Fruit fly (Drosophila melanogaster) whole organism, wandering third instar larva: ENCODE measurements around the gene CG16719.

Source experiments
- Abd-B ChIP-seq: fragments of >200 bp; optimal IDR thresholded peaks from 2 replicates; lab custom pipeline; 2017; ENCODE audit warnings: missing biosample characterization, missing genetic modification characterization
- CG9705 ChIP-seq: fragments of 200-800 bp; sonication (Bioruptor generic); optimal IDR thresholded peaks from 2 replicates; lab custom pipeline; 2018; ENCODE audit warnings: missing biosample characterization, mild to moderate bottlenecking, missing genetic modification characterization
- CrebA ChIP-seq: fragments of 200-800 bp; sonication (Bioruptor generic); optimal IDR thresholded peaks from 2 replicates; lab custom pipeline; 2016; ENCODE audit warnings: missing biosample characterization, mild to moderate bottlenecking, missing genetic modification characterization, borderline replicate concordance
- Dfd ChIP-seq: fragments of >200 bp; optimal IDR thresholded peaks from 2 replicates; lab custom pipeline; 2017; ENCODE audit warnings: missing biosample characterization, missing genetic modification characterization
- Dif ChIP-seq: fragments of 200-275, 200-300 bp; sonication (Bioruptor generic); optimal IDR thresholded peaks from 2 replicates; lab custom pipeline; 2018; ENCODE audit warnings: missing biosample characterization, missing genetic modification characterization; ENCODE audit not compliant: partially characterized antibody
- GATAd ChIP-seq: sonication (Bioruptor generic); optimal IDR thresholded peaks from 2 replicates; lab custom pipeline; 2016; ENCODE audit warnings: missing biosample characterization, missing genetic modification characterization
- Hnf4 ChIP-seq: fragments of 200-800 bp; sonication (Bioruptor generic); optimal IDR thresholded peaks from 2 replicates; lab custom pipeline; 2016; ENCODE audit warnings: missing biosample characterization, mild to moderate bottlenecking, missing genetic modification characterization
- Hr78 ChIP-seq: fragments of >200 bp; optimal IDR thresholded peaks from 2 replicates; lab custom pipeline; 2017; ENCODE audit warnings: missing biosample characterization, missing genetic modification characterization
- Hr83 ChIP-seq: fragments of 200-300 bp; sonication (Bioruptor generic); optimal IDR thresholded peaks from 2 replicates; lab custom pipeline; 2016; ENCODE audit warnings: missing biosample characterization, mild to moderate bottlenecking, missing genetic modification characterization, moderate library complexity; ENCODE audit not compliant: poor library complexity, severe bottlenecking
- Mio ChIP-seq: sonication (Bioruptor generic); optimal IDR thresholded peaks from 2 replicates; lab custom pipeline; 2016; ENCODE audit warnings: missing biosample characterization, missing genetic modification characterization
- Myc ChIP-seq: fragments of >200 bp; optimal IDR thresholded peaks from 2 replicates; lab custom pipeline; 2017
- N ChIP-seq: fragments of >200 bp; optimal IDR thresholded peaks from 2 replicates; lab custom pipeline; 2018; ENCODE audit warnings: missing biosample characterization, missing external identifiers, missing genetic modification characterization
- OdsH ChIP-seq: fragments of 200-800 bp; sonication (Bioruptor generic); optimal IDR thresholded peaks from 2 replicates; lab custom pipeline; 2016; ENCODE audit warnings: missing biosample characterization, mild to moderate bottlenecking, missing genetic modification characterization
- Rel ChIP-seq, 2 experiments: fragments of 200-800 bp; sonication (Bioruptor generic) in 1 of 2; optimal IDR thresholded peaks; 2 replicates in 1 of 2; 3 replicates in 1 of 2; lab custom pipeline; 2016 to 2019; ENCODE audit warnings: mild to moderate bottlenecking in 2 of 2, missing biosample characterization in 2 of 2, missing genetic modification characterization in 2 of 2, moderate library complexity in 1 of 2
- Sp1 ChIP-seq: fragments of 200-800 bp; sonication (Bioruptor generic); optimal IDR thresholded peaks from 3 replicates; lab custom pipeline; 2019; ENCODE audit warnings: missing biosample characterization, mild to moderate bottlenecking, missing genetic modification characterization, moderate library complexity
- Vsx2 ChIP-seq: fragments of 200-300, 225-300 bp; sonication (Bioruptor generic); optimal IDR thresholded peaks from 2 replicates; lab custom pipeline; 2018; ENCODE audit warnings: missing biosample characterization, missing genetic modification characterization; ENCODE audit not compliant: partially characterized antibody
- brk ChIP-seq: fragments of 200-800 bp; sonication (Bioruptor generic); optimal IDR thresholded peaks from 2 replicates; lab custom pipeline; 2016; ENCODE audit warnings: missing biosample characterization, mild to moderate bottlenecking, missing genetic modification characterization
- dl ChIP-seq, 2 experiments: fragments of 175-275, 200-275 bp in 1 of 2; fragments of 200-275 bp in 1 of 2; sonication (Bioruptor generic); optimal IDR thresholded peaks; lab custom pipeline; 2018; ENCODE audit warnings: mild to moderate bottlenecking in 2 of 2, missing biosample characterization in 2 of 2, missing genetic modification characterization in 2 of 2, moderate library complexity in 2 of 2; ENCODE audit not compliant: partially characterized antibody in 2 of 2, insufficient read depth in 1 of 2
- dsf ChIP-seq: sonication (Bioruptor generic); optimal IDR thresholded peaks from 2 replicates; lab custom pipeline; 2016; ENCODE audit warnings: missing biosample characterization, missing genetic modification characterization, borderline replicate concordance
- ey ChIP-seq: fragments of 200-800 bp; sonication (Bioruptor generic); optimal IDR thresholded peaks from 2 replicates; lab custom pipeline; 2016; ENCODE audit warnings: missing biosample characterization, missing genetic modification characterization
- fru ChIP-seq: fragments of 200-800 bp; sonication (Bioruptor generic); optimal IDR thresholded peaks from 3 replicates; lab custom pipeline; 2016; ENCODE audit warnings: missing biosample characterization, mild to moderate bottlenecking, missing genetic modification characterization
- h ChIP-seq: fragments of 200-800 bp; sonication (Bioruptor generic); optimal IDR thresholded peaks from 3 replicates; lab custom pipeline; 2016; ENCODE audit warnings: missing biosample characterization, mild to moderate bottlenecking, missing genetic modification characterization
- jim ChIP-seq: fragments of 175-275, 200-325 bp; sonication (Bioruptor generic); optimal IDR thresholded peaks from 2 replicates; lab custom pipeline; 2016; ENCODE audit warnings: missing biosample characterization, mild to moderate bottlenecking, missing genetic modification characterization
- lola ChIP-seq: fragments of >200 bp; optimal IDR thresholded peaks from 2 replicates; lab custom pipeline; 2017; ENCODE audit warnings: missing biosample characterization, missing genetic modification characterization
- pan ChIP-seq: fragments of >200 bp; optimal IDR thresholded peaks from 2 replicates; lab custom pipeline; 2017
- psq ChIP-seq: fragments of 200-800 bp; sonication (Bioruptor generic); optimal IDR thresholded peaks from 3 replicates; lab custom pipeline; 2017; ENCODE audit warnings: missing biosample characterization, mild to moderate bottlenecking, missing genetic modification characterization, moderate library complexity
- rgr ChIP-seq: fragments of 200-800 bp; sonication (Bioruptor generic); optimal IDR thresholded peaks from 3 replicates; lab custom pipeline; 2016; ENCODE audit warnings: missing biosample characterization, mild to moderate bottlenecking, missing genetic modification characterization
- sage ChIP-seq: fragments of 200-800 bp; sonication (Bioruptor generic); optimal IDR thresholded peaks from 2 replicates; lab custom pipeline; 2016; ENCODE audit warnings: missing biosample characterization, mild to moderate bottlenecking, missing genetic modification characterization
- sv ChIP-seq: fragments of 200-800 bp; sonication (Bioruptor generic); optimal IDR thresholded peaks from 3 replicates; lab custom pipeline; 2016; ENCODE audit warnings: missing biosample characterization, missing genetic modification characterization
- tai ChIP-seq: sonication (Bioruptor generic); optimal IDR thresholded peaks from 2 replicates; lab custom pipeline; 2016; ENCODE audit warnings: missing biosample characterization, missing genetic modification characterization
- usp ChIP-seq: fragments of >200 bp; optimal IDR thresholded peaks from 2 replicates; lab custom pipeline; 2017; ENCODE audit warnings: missing biosample characterization, missing genetic modification characterization
- woc ChIP-seq: sonication (Bioruptor generic); optimal IDR thresholded peaks from 2 replicates; lab custom pipeline; 2016; ENCODE audit warnings: missing biosample characterization, mild to moderate bottlenecking, missing genetic modification characterization

The CG16719 gene

DNA sequence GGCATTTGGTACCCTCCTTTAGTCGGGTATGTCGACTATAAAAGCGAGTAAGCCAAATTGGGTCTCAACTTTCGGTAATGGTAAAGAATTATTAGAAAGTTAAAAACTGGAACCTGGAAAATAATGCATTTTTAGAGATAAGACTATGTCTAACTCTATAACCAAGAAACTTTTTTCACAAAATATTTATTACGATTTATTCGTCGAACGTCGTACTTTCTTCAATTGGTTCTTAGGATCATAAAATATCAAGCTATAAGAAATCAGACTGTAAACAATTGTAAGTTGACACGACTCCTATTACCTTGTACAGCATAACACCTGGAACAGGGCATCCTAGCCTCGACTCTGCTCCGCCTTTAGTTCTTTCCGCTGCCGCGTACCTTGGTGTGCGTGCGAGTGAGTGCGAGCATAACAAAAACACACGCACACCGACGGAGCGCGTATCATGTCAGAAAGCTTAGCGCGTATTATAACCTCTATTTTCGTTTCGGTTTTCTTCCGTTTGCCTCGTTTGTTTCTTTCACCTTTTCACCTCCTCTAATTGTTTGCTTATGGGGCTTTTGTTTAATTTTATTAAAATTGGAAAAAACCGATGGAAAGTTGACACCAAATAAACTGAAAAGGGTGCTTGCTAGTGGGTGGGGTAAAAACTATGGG, 8.1 kb downstream of the CG16719 start (continued):
- TF ChIP-seq Rel (GFP tag; optimal IDR thresholded peaks at IDR 0.05; lab: Kevin White, UChicago) (peak; percentile 29), Rel (tag; optimal IDR thresholded peaks at IDR 0.05; lab: Kevin White, UChicago) (peak; percentile 36), CG9705 (GFP tag; lab: Kevin White, UChicago) (peak; percentile 85)

DNA sequence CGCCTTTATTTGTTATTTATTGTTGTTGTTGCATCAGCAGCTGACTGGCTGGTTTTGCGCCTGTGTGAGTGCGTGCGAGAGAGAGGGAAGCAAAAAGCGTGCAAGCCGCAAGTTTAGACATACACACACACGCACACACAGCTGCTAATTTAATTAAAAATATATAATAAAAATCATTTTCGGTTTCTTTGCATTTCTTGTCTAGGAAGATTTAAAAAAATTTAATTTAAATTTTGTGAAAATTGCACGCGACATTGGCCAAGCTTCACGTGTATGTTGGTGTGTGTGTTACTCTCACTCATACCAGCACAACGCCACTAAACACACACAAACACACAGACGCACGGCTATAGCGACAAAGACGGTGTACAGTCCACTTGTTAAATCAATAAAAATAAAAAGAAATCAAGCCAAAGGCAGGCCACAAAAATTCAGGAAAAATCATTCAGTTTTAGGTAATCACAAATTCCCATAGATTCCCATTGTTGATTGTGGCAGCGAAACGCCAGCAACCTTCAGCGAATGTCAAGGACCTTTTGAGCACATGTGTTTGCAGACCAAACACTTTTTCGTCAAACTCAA, 8.7 kb downstream of the CG16719 start:
- no peak for TF ChIP-seq Hr83 (GFP tag; lab: Kevin White, UChicago)
- TF ChIP-seq usp (GFP tag; lab: Kevin White, UChicago) = no peak
- no peak for TF ChIP-seq Myc (lab: Kevin White, UChicago)
- no peak for TF ChIP-seq Vsx2 (GFP tag; lab: Kevin White, UChicago)
- no peak for TF ChIP-seq Hnf4 (GFP tag; lab: Kevin White, UChicago)
- TF ChIP-seq Sp1 (GFP tag; lab: Kevin White, UChicago) = no peak
- TF ChIP-seq h (GFP tag; lab: Kevin White, UChicago) = no peak
- TF ChIP-seq rgr (GFP tag; lab: Kevin White, UChicago) = no peak
- no peak for TF ChIP-seq pan (lab: Kevin White, UChicago)
- TF ChIP-seq ey (GFP tag; lab: Kevin White, UChicago) = no peak
- peak; percentile 0 for TF ChIP-seq sage (GFP tag; lab: Kevin White, UChicago)
- no peak for TF ChIP-seq dl (GFP tag; optimal IDR thresholded peaks at IDR 0.05; lab: Kevin White, UChicago; ENCODE audit: insufficient read depth in 1 of 2, partially characterized antibody in 2 of 2)
- TF ChIP-seq Hr78 (GFP tag; lab: Kevin White, UChicago) = no peak
- no peak for TF ChIP-seq CrebA (GFP tag; lab: Kevin White, UChicago)
- no peak for TF ChIP-seq OdsH
- TF ChIP-seq psq (GFP tag; lab: Kevin White, UChicago) = no peak
- TF ChIP-seq Abd-B (GFP tag; lab: Kevin White, UChicago) = no peak
- TF ChIP-seq fru (GFP tag; lab: Kevin White, UChicago) = no peak
- no peak for TF ChIP-seq Mio (GFP tag; lab: Kevin White, UChicago)
- peak; percentile 53 for TF ChIP-seq Rel (GFP tag; optimal IDR thresholded peaks at IDR 0.05; lab: Kevin White, UChicago)
- no peak for TF ChIP-seq Rel (tag; optimal IDR thresholded peaks at IDR 0.05; lab: Kevin White, UChicago)
- TF ChIP-seq N (GFP tag; lab: Kevin White, UChicago) = peak; percentile 21
- TF ChIP-seq woc = no peak
- no peak for TF ChIP-seq dsf (GFP tag; lab: Kevin White, UChicago)
- TF ChIP-seq tai (GFP tag; lab: Kevin White, UChicago) = no peak
- no peak for TF ChIP-seq Dfd (GFP tag; lab: Kevin White, UChicago)
- peak; percentile 16 for TF ChIP-seq brk (GFP tag; lab: Kevin White, UChicago)
- no peak for TF ChIP-seq GATAd (GFP tag; lab: Kevin White, UChicago)
- no peak for TF ChIP-seq sv (GFP tag; lab: Kevin White, UChicago)
- no peak for TF ChIP-seq lola (GFP tag; lab: Kevin White, UChicago)

DNA sequence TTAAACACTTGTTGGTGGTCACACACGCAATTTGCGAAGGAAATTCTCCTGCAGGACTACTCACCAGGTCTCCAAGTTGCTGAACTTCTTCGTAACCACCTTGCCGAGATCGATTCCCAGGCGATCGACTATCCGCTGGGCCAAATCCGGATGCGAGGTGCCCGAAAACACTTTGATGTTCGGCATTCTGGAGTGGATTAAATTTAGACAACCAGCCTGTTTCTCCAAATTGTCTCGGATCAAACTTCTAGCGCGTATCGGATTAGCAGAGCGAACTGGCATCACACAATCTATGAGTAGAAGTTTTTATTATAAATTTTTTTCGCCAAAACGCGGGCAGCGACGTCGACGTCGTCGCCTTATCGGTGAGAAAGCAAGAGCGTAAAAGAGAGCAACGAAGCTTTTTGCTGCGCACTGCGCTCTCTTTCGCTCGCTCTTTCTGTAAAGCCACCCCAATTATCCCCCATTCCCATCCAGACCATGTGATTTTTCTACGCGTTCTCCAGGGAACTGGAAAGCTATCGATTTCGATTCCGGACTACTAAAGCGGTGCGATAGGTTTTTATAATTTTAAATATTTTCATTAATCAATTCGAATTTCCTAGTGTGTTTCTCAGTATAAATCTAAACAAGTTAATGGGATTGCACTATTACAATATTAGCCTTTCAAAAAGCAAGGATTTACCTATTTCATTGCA, 9.3 kb downstream of the CG16719 start:
- TF ChIP-seq brk (GFP tag; lab: Kevin White, UChicago) (peak; percentile 62), Hnf4 (GFP tag; lab: Kevin White, UChicago) (no peak), Rel (GFP tag; optimal IDR thresholded peaks at IDR 0.05; lab: Kevin White, UChicago) (no peak), Rel (tag; optimal IDR thresholded peaks at IDR 0.05; lab: Kevin White, UChicago) (peak; percentile 36), lola (GFP tag; lab: Kevin White, UChicago) (no peak), sage (GFP tag; lab: Kevin White, UChicago) (peak; percentile 44), jim (GFP tag; lab: Kevin White, UChicago) (no peak), dl (GFP tag; optimal IDR thresholded peaks at IDR 0.05; lab: Kevin White, UChicago; ENCODE audit: insufficient read depth in 1 of 2, partially characterized antibody in 2 of 2) (peak; percentile 84 to 92), Dif (GFP tag; lab: Kevin White, UChicago) (peak; percentile 94)
